Worm (Caenorhabditis elegans): ENCODE data around the gene sre-34.

The sre-34 gene

DNA sequence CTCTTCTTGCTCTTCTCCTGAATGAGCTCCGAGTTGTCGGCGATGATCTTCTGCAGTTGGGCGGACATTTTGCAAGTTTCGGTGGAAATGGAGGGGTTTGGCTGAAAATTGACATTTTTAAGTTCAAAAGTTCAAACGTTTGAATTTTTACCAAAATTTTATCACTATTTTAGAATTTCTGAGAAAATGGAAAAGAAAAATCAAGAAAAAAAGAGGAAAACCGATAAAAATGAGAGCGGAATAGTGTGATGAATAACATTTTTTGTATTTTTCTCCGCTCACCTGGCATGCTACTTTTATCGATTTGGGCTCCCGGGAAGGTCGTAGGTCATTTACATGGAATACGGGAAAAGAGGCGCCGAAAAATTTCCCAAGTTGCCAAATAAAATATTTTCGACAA lies 35.1 kb downstream of the sre-34 start, which contains the start of gene F15A4.10:
Gene F15A4.10 (minus strand): TSS at position 101 of the 400 bp plus-strand sequence.
- no peak for TF ChIP-seq ztf-25 (GFP tag; IDR thresholded peaks at IDR 0.05)
- TF ChIP-seq fkh-3 (tag; optimal IDR thresholded peaks at IDR 0.05), result no peak
- no peak for TF ChIP-seq dox-1 (GFP tag; IDR thresholded peaks at IDR 0.05)
- no peak for TF ChIP-seq tbx-9 (tag; optimal IDR thresholded peaks at IDR 0.05; ENCODE audit: borderline replicate concordance)
- no peak for TF ChIP-seq C06A6.2 (GFP tag; conservative IDR thresholded peaks at IDR 0.05)
- TF ChIP-seq Y79H2A.3 (GFP tag; conservative IDR thresholded peaks at IDR 0.05), result no peak
- TF ChIP-seq atf-7 (tag; optimal IDR thresholded peaks at IDR 0.05), result no peak
- TF ChIP-seq madf-3 (GFP tag; IDR thresholded peaks at IDR 0.05), result no peak
- TF ChIP-seq madf-10 (tag; optimal IDR thresholded peaks at IDR 0.05), result no peak
- no peak for TF ChIP-seq madf-8 (GFP tag; conservative IDR thresholded peaks at IDR 0.05)
- no peak for TF ChIP-seq B0035.1 (tag; optimal IDR thresholded peaks at IDR 0.05)
- no peak for TF ChIP-seq ama-1 (optimal IDR thresholded peaks at IDR 0.05)
- TF ChIP-seq ama-1 (GFP tag; optimal IDR thresholded peaks at IDR 0.05), result no peak
- no peak for TF ChIP-seq nfya-2 (GFP tag; IDR thresholded peaks at IDR 0.05)
- TF ChIP-seq mxl-1 (tag; optimal IDR thresholded peaks at IDR 0.05), result no peak
- TF ChIP-seq K12H6.12 (tag; optimal IDR thresholded peaks at IDR 0.05), result no peak
- no peak for TF ChIP-seq C17E4.6 (GFP tag; IDR thresholded peaks at IDR 0.05)
- no peak for TF ChIP-seq rpc-1 (optimal IDR thresholded peaks at IDR 0.05)
- TF ChIP-seq rpc-1 (tag; optimal IDR thresholded peaks at IDR 0.05), result no peak
- TF ChIP-seq let-526 (GFP tag; IDR thresholded peaks at IDR 0.05), result no peak
- TF ChIP-seq F37B4.10 (GFP tag; IDR thresholded peaks at IDR 0.05), result no peak

- no peak for TF ChIP-seq F49E8.2 (tag; optimal IDR thresholded peaks at IDR 0.05; ENCODE audit: insufficient read depth)
- TF ChIP-seq nhr-27 (tag; optimal IDR thresholded peaks at IDR 0.05), result no peak
- no peak for TF ChIP-seq somi-1 (GFP tag; optimal IDR thresholded peaks at IDR 0.05)
- TF ChIP-seq ceh-100 (GFP tag; IDR thresholded peaks at IDR 0.05), result no peak
- no peak for TF ChIP-seq snpc-4 (GFP tag; optimal IDR thresholded peaks at IDR 0.05)
- no peak for TF ChIP-seq snpc-4 (tag; optimal IDR thresholded peaks at IDR 0.05)
- TF ChIP-seq nfya-2 (GFP tag; IDR thresholded peaks at IDR 0.05), result no peak
- TF ChIP-seq aptf-3 (GFP tag; IDR thresholded peaks at IDR 0.05), result no peak
- TF ChIP-seq lsy-27 (tag; optimal IDR thresholded peaks at IDR 0.05; ENCODE audit: borderline replicate concordance, insufficient read depth), result no peak
- TF ChIP-seq snpc-1.3 (tag; optimal IDR thresholded peaks at IDR 0.05; ENCODE audit: insufficient read depth), result no peak
- no peak for TF ChIP-seq akir-1 (GFP tag; optimal IDR thresholded peaks at IDR 0.05)
These were observed 38.9 kb downstream of the sre-34 start for ce11 chrII:12488810-12489209.

DNA sequence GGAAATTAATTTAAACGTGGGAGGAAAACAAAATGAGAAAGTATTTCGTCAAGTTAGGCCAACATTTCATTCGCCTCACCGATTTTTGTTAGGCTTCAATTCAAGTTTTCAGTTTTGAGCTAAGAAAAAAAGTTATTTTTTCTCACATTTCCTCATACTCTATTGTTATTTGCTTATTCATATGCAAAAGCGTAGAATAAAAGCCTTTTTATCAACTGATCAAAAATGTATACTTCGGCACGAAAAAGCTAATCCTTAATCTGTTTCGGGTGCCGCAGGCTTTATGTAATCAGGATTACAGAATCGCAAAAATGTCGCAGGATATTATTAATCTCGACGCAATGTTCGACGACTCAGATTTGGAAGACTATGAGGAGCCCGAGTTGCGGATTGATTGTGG lies 40.0 kb downstream of the sre-34 start, which contains the start of gene T21B4.15:
Gene T21B4.15 (plus strand): TSS at position 301 of the 400 bp plus-strand sequence.
- TF ChIP-seq mxl-1 (tag; optimal IDR thresholded peaks at IDR 0.05), result no peak
- TF ChIP-seq let-607 (tag; optimal IDR thresholded peaks at IDR 0.05), result no peak
- no peak for TF ChIP-seq ceh-27 (GFP tag; optimal IDR thresholded peaks at IDR 0.05)
- TF ChIP-seq chd-7 (tag; optimal IDR thresholded peaks at IDR 0.05), result no peak
- no peak for TF ChIP-seq nfya-1 (tag; optimal IDR thresholded peaks at IDR 0.05; ENCODE audit: borderline replicate concordance, insufficient read depth)
- no peak for TF ChIP-seq nhr-27 (tag; optimal IDR thresholded peaks at IDR 0.05)

DNA sequence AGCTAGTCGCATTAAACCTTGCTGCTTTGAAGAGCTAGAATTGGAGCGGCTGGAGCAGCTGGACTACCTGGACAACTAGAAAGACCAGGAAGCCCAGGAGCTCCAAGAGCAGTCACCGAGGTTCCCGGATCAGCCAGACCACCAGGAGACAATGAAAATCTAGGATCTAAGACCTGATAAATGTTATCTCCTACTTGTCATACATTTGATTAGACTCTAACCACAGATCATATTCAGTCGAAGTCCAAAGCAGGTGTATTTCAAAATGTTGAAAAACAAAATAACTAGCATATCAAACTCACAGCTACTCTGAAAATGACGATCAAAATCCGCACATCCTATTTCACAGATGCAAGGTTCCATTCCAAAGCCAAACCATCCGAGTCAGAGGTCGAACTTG lies 42.0 kb downstream of the sre-34 start, which contains the start of gene srz-6:
Gene srz-6 (plus strand): TSS at position 301 of the 400 bp plus-strand sequence.
- 0 out of 2 replicates have a peak, but pooled peaks have one; percentile 29 for TF ChIP-seq zfh-2 (GFP tag; conservative IDR thresholded peaks at IDR 0.05)
- no peak for TF ChIP-seq nhr-80 (tag; optimal IDR thresholded peaks at IDR 0.05)
